Worm (Caenorhabditis elegans): Measurements from ENCODE around the gene pals-28.

Gene pals-28

DNA sequence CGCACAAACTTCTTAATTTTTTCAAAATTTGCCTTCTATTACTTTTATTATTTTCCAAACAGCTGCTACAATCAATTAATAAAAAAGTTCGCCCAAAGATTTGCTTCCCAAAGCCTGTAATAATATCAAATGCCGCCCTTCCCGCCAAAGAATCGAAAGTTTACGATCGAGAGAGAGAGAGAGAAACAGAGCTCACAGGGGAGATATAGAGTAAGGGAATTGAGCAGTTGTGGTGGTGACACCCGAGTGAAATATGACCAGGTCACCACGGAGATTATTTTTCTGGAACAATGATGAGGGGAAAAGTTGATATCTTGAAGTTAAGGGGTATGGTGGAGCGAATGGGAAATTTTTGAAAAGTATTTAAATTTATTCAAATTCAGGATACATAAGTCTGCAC lies 24.7 kb upstream of the pals-28 start:
- TF ChIP-seq lsy-2 (tag; optimal IDR thresholded peaks at IDR 0.05) (no peak), mef-2 (tag; optimal IDR thresholded peaks at IDR 0.05) (no peak), mab-9 (GFP tag; IDR thresholded peaks at IDR 0.05) (no peak), nhr-85 (tag) (no peak), efl-1 (optimal IDR thresholded peaks at IDR 0.05) (no peak), efl-1 (GFP tag; optimal IDR thresholded peaks at IDR 0.05 in 1 of 2) (no peak), blmp-1 (tag; optimal IDR thresholded peaks at IDR 0.05) (no peak), nhr-12 (tag; optimal IDR thresholded peaks at IDR 0.05) (no peak), lin-14 (GFP tag; optimal IDR thresholded peaks at IDR 0.05) (no peak), ceh-63 (GFP tag; optimal IDR thresholded peaks at IDR 0.05) (no peak), aha-1 (tag; optimal IDR thresholded peaks at IDR 0.05) (no peak), C34B4.2 (tag; optimal IDR thresholded peaks at IDR 0.05) (no peak), elt-3 (tag; optimal IDR thresholded peaks at IDR 0.05) (no peak), unc-98 (GFP tag; IDR thresholded peaks at IDR 0.05) (no peak)

DNA sequence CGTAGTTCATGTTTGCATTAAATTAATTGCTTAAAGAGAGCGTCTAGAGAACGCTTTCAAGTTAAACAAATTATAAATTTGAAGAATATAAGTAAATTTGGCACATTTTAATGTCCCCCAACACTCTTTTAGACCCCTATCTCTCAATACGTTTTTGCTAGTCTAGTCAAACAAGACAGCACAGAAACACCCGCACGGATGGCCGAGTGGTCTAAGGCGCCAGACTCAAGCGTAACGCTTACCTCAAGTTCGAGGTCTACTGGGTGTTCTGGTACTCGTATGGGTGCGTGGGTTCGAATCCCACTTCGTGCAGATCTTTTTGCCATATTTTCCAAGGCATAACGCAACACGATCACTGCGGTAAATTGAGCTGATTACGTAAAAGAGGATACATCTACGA lies 22.3 kb upstream of the pals-28 start:
- TF ChIP-seq snu-23 (GFP tag; optimal IDR thresholded peaks at IDR 0.05) = peak; percentile 49
- no peak for TF ChIP-seq pax-3 (tag; optimal IDR thresholded peaks at IDR 0.05)
- no peak for TF ChIP-seq hlh-17 (GFP tag; optimal IDR thresholded peaks at IDR 0.05; ENCODE audit: borderline replicate concordance)
- peak; percentile 47 for TF ChIP-seq nhr-90 (tag; optimal IDR thresholded peaks at IDR 0.05; ENCODE audit: poor library complexity)
- TF ChIP-seq efl-1 (optimal IDR thresholded peaks at IDR 0.05) = peak in 1 of 2 experiments; percentile 17
- peak in 1 of 2 experiments; percentile 55 for TF ChIP-seq efl-1 (GFP tag; optimal IDR thresholded peaks at IDR 0.05 in 1 of 2)
- no peak for TF ChIP-seq Y116A8C.19 (tag; optimal IDR thresholded peaks at IDR 0.05; ENCODE audit: borderline replicate concordance)
- no peak for TF ChIP-seq grh-1 (GFP tag; IDR thresholded peaks at IDR 0.05)
- TF ChIP-seq nhr-20 (tag; optimal IDR thresholded peaks at IDR 0.05) = peak; percentile 20
- peak in 1 of 2 experiments; percentile 55 for TF ChIP-seq lin-35 (GFP tag; optimal IDR thresholded peaks at IDR 0.05)
- peak; percentile 36 for TF ChIP-seq nhr-47 (tag; optimal IDR thresholded peaks at IDR 0.05)
- no peak for TF ChIP-seq ceh-8 (GFP tag; optimal IDR thresholded peaks at IDR 0.05)
- TF ChIP-seq egl-13 (tag; optimal IDR thresholded peaks at IDR 0.05) = no peak
- TF ChIP-seq rnt-1 (tag; optimal IDR thresholded peaks at IDR 0.05) = peak; percentile 48
- no peak for TF ChIP-seq mab-9 (GFP tag; IDR thresholded peaks at IDR 0.05)
- TF ChIP-seq xbp-1 (tag; optimal IDR thresholded peaks at IDR 0.05) = peak; percentile 3
- TF ChIP-seq fos-1 (tag; optimal IDR thresholded peaks at IDR 0.05) = no peak
- no peak for TF ChIP-seq F16B12.6 (tag; optimal IDR thresholded peaks at IDR 0.05)
- TF ChIP-seq nhr-19 (GFP tag; conservative IDR thresholded peaks at IDR 0.05) = peak; percentile 28
- peak; percentile 32 for TF ChIP-seq nhr-71 (tag; optimal IDR thresholded peaks at IDR 0.05)
- no peak for TF ChIP-seq lin-13 (GFP tag; optimal IDR thresholded peaks at IDR 0.05)
- TF ChIP-seq zag-1 (tag; optimal IDR thresholded peaks at IDR 0.05) = no peak
- TF ChIP-seq C34B4.2 (tag; optimal IDR thresholded peaks at IDR 0.05) = no peak
- TF ChIP-seq fkh-8 (tag; optimal IDR thresholded peaks at IDR 0.05) = no peak
- peak; percentile 10 for TF ChIP-seq swsn-7 (tag; optimal IDR thresholded peaks at IDR 0.05)
- TF ChIP-seq unc-30 (tag; optimal IDR thresholded peaks at IDR 0.05) = no peak
- TF ChIP-seq nhr-85 (tag) = peak; percentile 71
- TF ChIP-seq pqm-1 (tag; optimal IDR thresholded peaks at IDR 0.05) = no peak

DNA sequence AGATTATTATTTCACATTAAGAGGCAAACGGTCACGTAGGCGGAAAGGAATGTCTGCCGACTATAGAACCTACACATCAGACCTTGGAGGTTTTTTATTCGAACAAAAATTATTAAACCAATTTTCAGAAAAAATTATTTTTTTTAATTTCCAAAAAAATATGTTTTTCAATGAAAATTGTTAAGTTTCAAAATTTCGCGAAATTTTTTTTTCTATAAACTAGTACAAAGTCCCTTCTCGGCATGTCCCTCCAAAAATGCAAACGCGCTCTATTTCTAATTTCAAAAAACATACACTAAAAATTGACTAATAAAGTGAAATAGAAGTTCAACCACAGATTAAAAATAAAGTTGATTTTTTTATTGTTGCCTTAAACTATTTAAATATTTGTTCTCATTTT lies 19.6 kb upstream of the pals-28 start, which contains the start of gene ckb-1:
Gene ckb-1, plus strand, starts transcription at position 301 of the 400 bp plus-strand sequence.
- TF ChIP-seq dpl-1 (GFP tag; optimal IDR thresholded peaks at IDR 0.05) (peak in 1 of 3 experiments; percentile 24), Y116A8C.19 (tag; optimal IDR thresholded peaks at IDR 0.05; ENCODE audit: borderline replicate concordance) (no peak), lin-35 (GFP tag; optimal IDR thresholded peaks at IDR 0.05) (peak in 1 of 2 experiments; percentile 18), lsy-2 (tag; optimal IDR thresholded peaks at IDR 0.05) (peak; percentile 0 to 32)

Measured in whole organism, L1 larva.